Fruit fly (Drosophila melanogaster) whole organism, embryonic: ENCODE results near the gene CG7653.

Source experiments
- Atf-2 ChIP-seq: fragments of 200-800 bp; sonication (Bioruptor generic); optimal IDR thresholded peaks from 2 replicates; lab custom pipeline; 2016; ENCODE audit warnings: missing biosample characterization, missing genetic modification characterization
- Atf6 ChIP-seq: fragments of 200-800 bp; sonication (Bioruptor generic); IDR thresholded peaks from 2 replicates; pipeline ENCODE4 v1.3.6; 2022; ENCODE audit warnings: missing biosample characterization, missing genetic modification characterization
- CG10543 ChIP-seq: fragments of 200-800 bp; sonication (Bioruptor generic); optimal IDR thresholded peaks from 3 replicates; lab custom pipeline; 2017; ENCODE audit warnings: missing biosample characterization, mild to moderate bottlenecking, missing genetic modification characterization, moderate library complexity
- CG10654 ChIP-seq: fragments of 200-800 bp; sonication (Bioruptor generic); optimal IDR thresholded peaks from 2 replicates; lab custom pipeline; 2016; ENCODE audit warnings: missing biosample characterization, missing genetic modification characterization
- CG11247 ChIP-seq: fragments of 200-800 bp; sonication (Bioruptor generic); IDR thresholded peaks from 2 replicates; pipeline ENCODE4 v1.3.6; 2022; ENCODE audit warnings: missing biosample characterization, missing genetic modification characterization
- CG12071 ChIP-seq: fragments of 200-800 bp; sonication (Bioruptor generic); optimal IDR thresholded peaks from 3 replicates; lab custom pipeline; 2018; ENCODE audit warnings: missing biosample characterization, mild to moderate bottlenecking, missing genetic modification characterization
- CG12744 ChIP-seq: fragments of 200-800 bp; sonication (Bioruptor generic); optimal IDR thresholded peaks from 2 replicates; lab custom pipeline; 2016; ENCODE audit warnings: missing biosample characterization, missing genetic modification characterization
- CG13123 ChIP-seq: fragments of 200-800 bp; sonication (Bioruptor generic); optimal IDR thresholded peaks from 2 replicates; lab custom pipeline; 2016; ENCODE audit warnings: missing biosample characterization, missing genetic modification characterization
- CG14710 ChIP-seq: fragments of 200-800 bp; sonication (Bioruptor generic); optimal IDR thresholded peaks from 3 replicates; lab custom pipeline; 2019; ENCODE audit warnings: missing biosample characterization, mild to moderate bottlenecking, missing genetic modification characterization, moderate library complexity
- CG18262 ChIP-seq: fragments of 200-800 bp; optimal IDR thresholded peaks from 3 replicates; lab custom pipeline; 2019; ENCODE audit warnings: missing biosample characterization, mild to moderate bottlenecking, missing genetic modification characterization, moderate library complexity
- CG30020 ChIP-seq: fragments of 200-800 bp; optimal IDR thresholded peaks from 2 replicates; lab custom pipeline; 2019; ENCODE audit warnings: missing biosample characterization, mild to moderate bottlenecking, missing genetic modification characterization, moderate library complexity
- CG3281 ChIP-seq: fragments of 200-800 bp; sonication (Bioruptor generic); optimal IDR thresholded peaks from 3 replicates; lab custom pipeline; 2017; ENCODE audit warnings: missing biosample characterization, mild to moderate bottlenecking, missing genetic modification characterization
- CG3407 ChIP-seq: fragments of 200-800 bp; sonication (Bioruptor generic); optimal IDR thresholded peaks from 2 replicates; lab custom pipeline; 2018; ENCODE audit warnings: missing biosample characterization, mild to moderate bottlenecking, missing genetic modification characterization
- CG4360 ChIP-seq: fragments of 200-800 bp; sonication (Bioruptor generic); IDR thresholded peaks from 2 replicates; pipeline ENCODE4 v1.3.6; 2022; ENCODE audit warnings: missing biosample characterization, missing genetic modification characterization
- CG6813 ChIP-seq: fragments of 200-800 bp; sonication (Bioruptor generic); optimal IDR thresholded peaks from 2 replicates; lab custom pipeline; 2017; ENCODE audit warnings: missing biosample characterization, missing genetic modification characterization, mild to moderate bottlenecking, moderate library complexity, missing genetic modification reagents
- CG7928 ChIP-seq: fragments of 200-800 bp; sonication (Bioruptor generic); optimal IDR thresholded peaks from 2 replicates; lab custom pipeline; 2017; ENCODE audit warnings: missing biosample characterization, mild to moderate bottlenecking, missing genetic modification characterization
- CG7963 ChIP-seq: fragments of 200-800 bp; sonication (Bioruptor generic); IDR thresholded peaks from 3 replicates; pipeline ENCODE4 v1.3.6; 2022; ENCODE audit warnings: missing biosample characterization, missing genetic modification characterization; ENCODE audit not compliant: partially characterized antibody
- CG8089 ChIP-seq: fragments of 200-800 bp; sonication (Bioruptor generic); optimal IDR thresholded peaks from 3 replicates; lab custom pipeline; 2016; ENCODE audit warnings: missing biosample characterization, missing genetic modification characterization
- CG8388 ChIP-seq: fragments of 200-800 bp; sonication (Bioruptor generic); optimal IDR thresholded peaks from 2 replicates; lab custom pipeline; 2019; ENCODE audit warnings: missing biosample characterization, mild to moderate bottlenecking, missing genetic modification characterization, moderate library complexity
- CG8924 ChIP-seq: fragments of 200-800 bp; optimal IDR thresholded peaks from 3 replicates; lab custom pipeline; 2019; ENCODE audit warnings: missing biosample characterization, mild to moderate bottlenecking, missing genetic modification characterization, moderate library complexity
- CG9876 ChIP-seq: fragments of 200-800 bp; sonication (Bioruptor generic); optimal IDR thresholded peaks from 2 replicates; lab custom pipeline; 2016; ENCODE audit warnings: missing biosample characterization, missing genetic modification characterization
- Deaf1 ChIP-seq: fragments of 200-800 bp; optimal IDR thresholded peaks from 3 replicates; lab custom pipeline; 2019; ENCODE audit warnings: missing biosample characterization, mild to moderate bottlenecking, missing genetic modification characterization, moderate library complexity
- Gug ChIP-seq: fragments of 200-800 bp; sonication (Bioruptor generic); IDR thresholded peaks from 4 replicates; pipeline ENCODE4 v1.3.6; 2022; ENCODE audit warnings: missing biosample characterization, missing genetic modification characterization
- H15 ChIP-seq: fragments of 200-800 bp; sonication (Bioruptor generic); IDR thresholded peaks from 3 replicates; pipeline ENCODE4 v1.3.6; 2022; ENCODE audit warnings: missing biosample characterization, missing genetic modification characterization
- Meics ChIP-seq: fragments of 200-800 bp; sonication (Bioruptor generic); optimal IDR thresholded peaks from 2 replicates; lab custom pipeline; 2017; ENCODE audit warnings: missing biosample characterization, mild to moderate bottlenecking, missing genetic modification characterization
- NfI ChIP-seq: fragments of 200-800 bp; sonication (Bioruptor generic); optimal IDR thresholded peaks from 3 replicates; lab custom pipeline; 2018; ENCODE audit warnings: missing biosample characterization, mild to moderate bottlenecking, missing genetic modification characterization, moderate library complexity
- Rx ChIP-seq: fragments of 200-800 bp; sonication (Bioruptor generic); IDR thresholded peaks from 2 replicates; pipeline ENCODE4 v1.3.6; 2022; ENCODE audit warnings: missing biosample characterization, missing genetic modification characterization
- Sry-δ ChIP-seq: fragments of 200-800 bp; sonication (Bioruptor generic); optimal IDR thresholded peaks from 2 replicates; lab custom pipeline; 2016; ENCODE audit warnings: missing biosample characterization, missing genetic modification characterization
- YL-1 ChIP-seq: fragments of 200-800 bp; sonication (Bioruptor generic); optimal IDR thresholded peaks from 3 replicates; lab custom pipeline; 2017; ENCODE audit warnings: missing biosample characterization, mild to moderate bottlenecking, missing genetic modification characterization
- ab ChIP-seq: fragments of 200-800 bp; sonication (Bioruptor generic); optimal IDR thresholded peaks from 2 replicates; lab custom pipeline; 2016; ENCODE audit warnings: missing biosample characterization, missing genetic modification characterization
- al ChIP-seq: fragments of 200-800 bp; sonication (Bioruptor generic); IDR thresholded peaks from 2 replicates; pipeline ENCODE4 v1.3.6; 2022; ENCODE audit warnings: missing biosample characterization, missing genetic modification characterization
- bcd ChIP-seq: fragments of 200-800 bp; sonication (Bioruptor generic); optimal IDR thresholded peaks from 2 replicates; lab custom pipeline; 2017; ENCODE audit warnings: missing biosample characterization, mild to moderate bottlenecking, missing genetic modification characterization
- bowl ChIP-seq: fragments of 200-800 bp; sonication (Bioruptor generic); IDR thresholded peaks from 2 replicates; pipeline ENCODE4 v1.3.6; 2022; ENCODE audit warnings: missing biosample characterization, missing genetic modification characterization
- cas ChIP-seq: fragments of 200-800 bp; sonication (Bioruptor generic); IDR thresholded peaks from 2 replicates; pipeline ENCODE4 v1.3.6; 2022; ENCODE audit warnings: missing biosample characterization, missing genetic modification characterization
- chif ChIP-seq, 2 experiments: fragments of 200-800 bp; sonication (Bioruptor generic); optimal IDR thresholded peaks; 3 replicates each; lab custom pipeline; 2016; ENCODE audit warnings: missing biosample characterization in 2 of 2, missing genetic modification characterization in 2 of 2
- dan ChIP-seq: fragments of 200-800 bp; sonication (Bioruptor generic); IDR thresholded peaks from 2 replicates; pipeline ENCODE4 v1.3.6; 2022; ENCODE audit warnings: missing biosample characterization, missing genetic modification characterization
- dmrt11E ChIP-seq: fragments of 200-800 bp; sonication (Bioruptor generic); optimal IDR thresholded peaks from 3 replicates; lab custom pipeline; 2018; ENCODE audit warnings: missing biosample characterization, mild to moderate bottlenecking, missing genetic modification characterization, moderate library complexity
- dysf ChIP-seq: fragments of 200-800 bp; sonication (Bioruptor generic); IDR thresholded peaks from 3 replicates; pipeline ENCODE4 v1.3.6; 2022; ENCODE audit warnings: missing biosample characterization, missing genetic modification characterization
- gcm ChIP-seq: fragments of 200-800 bp; sonication (Bioruptor generic); optimal IDR thresholded peaks from 2 replicates; lab custom pipeline; 2019; ENCODE audit warnings: missing biosample characterization, mild to moderate bottlenecking, missing genetic modification characterization, moderate library complexity
- grau ChIP-seq: fragments of 200-800 bp; optimal IDR thresholded peaks from 3 replicates; lab custom pipeline; 2019; ENCODE audit warnings: missing biosample characterization, mild to moderate bottlenecking, missing genetic modification characterization, moderate library complexity
- h ChIP-seq: fragments of >200 bp; optimal IDR thresholded peaks from 2 replicates; lab custom pipeline; 2017
- hth ChIP-seq: fragments of >200 bp; optimal IDR thresholded peaks from 2 replicates; lab custom pipeline; 2017; ENCODE audit warnings: inconsistent platforms
- klu ChIP-seq: fragments of 200-800 bp; sonication (Bioruptor generic); IDR thresholded peaks from 2 replicates; pipeline ENCODE4 v1.3.6; 2022; ENCODE audit warnings: missing biosample characterization, missing genetic modification characterization
- lov ChIP-seq, 2 experiments: fragments of 200-800 bp in 1 of 2; fragments of >200 bp in 1 of 2; sonication (Bioruptor generic) in 1 of 2; IDR thresholded peaks in 1 of 2; optimal IDR thresholded peaks in 1 of 2; 2 replicates in 1 of 2; 3 replicates in 1 of 2; pipeline versions ENCODE4 v1.3.6 to Lab custom; 2017 to 2022; ENCODE audit warnings: missing biosample characterization in 1 of 2, missing genetic modification characterization in 1 of 2
- nom ChIP-seq: fragments of 200-800 bp; sonication (Bioruptor generic); optimal IDR thresholded peaks from 2 replicates; lab custom pipeline; 2017; ENCODE audit warnings: missing biosample characterization, missing genetic modification characterization, mild to moderate bottlenecking, moderate library complexity, missing genetic modification reagents
- org-1 ChIP-seq: fragments of 200-800 bp; sonication (Bioruptor generic); optimal IDR thresholded peaks from 2 replicates; lab custom pipeline; 2017; ENCODE audit warnings: missing biosample characterization, missing genetic modification characterization
- pho ChIP-seq: fragments of 200-800 bp; sonication (Bioruptor generic); optimal IDR thresholded peaks from 2 replicates; lab custom pipeline; 2016; ENCODE audit warnings: missing biosample characterization, missing genetic modification characterization
- pnt ChIP-seq: fragments of 200-800 bp; sonication (Bioruptor generic); optimal IDR thresholded peaks from 3 replicates; lab custom pipeline; 2016; ENCODE audit warnings: missing biosample characterization, missing genetic modification characterization
- sim ChIP-seq: fragments of 200-800 bp; sonication (Bioruptor generic); IDR thresholded peaks from 2 replicates; pipeline ENCODE4 v1.3.6; 2022; ENCODE audit warnings: missing biosample characterization, missing genetic modification characterization
- wdn ChIP-seq: fragments of 200-800 bp; sonication (Bioruptor generic); IDR thresholded peaks from 2 replicates; pipeline ENCODE4 v1.3.6; 2022; ENCODE audit warnings: missing biosample characterization, missing genetic modification characterization

Gene CG7653

dm6 chr2L:15910937-15911590 lies 31.1 kb upstream of the CG7653 start (continued):
- peak; percentile 93 for TF ChIP-seq pnt (GFP tag; lab: Kevin White, UChicago)
- TF ChIP-seq h (lab: Kevin White, UChicago): no peak
- TF ChIP-seq pho (GFP tag; lab: Kevin White, UChicago): peak; percentile 94
- peak; percentile 73 for TF ChIP-seq Deaf1 (tag; lab: Kevin White, UChicago)
- peak; percentile 83 for TF ChIP-seq ab (GFP tag; lab: Kevin White, UChicago)
- peak; percentile 95 for TF ChIP-seq gcm (GFP tag; lab: Kevin White, UChicago)
- TF ChIP-seq lov (optimal IDR thresholded peaks at IDR 0.05; lab: Kevin White, UChicago): no peak
- TF ChIP-seq lov (GFP tag; IDR thresholded peaks at IDR 0.05; lab: Robert Waterston, UW): peak; percentile 87; the same call in 2 of the 3 replicates
- no peak for TF ChIP-seq hth (lab: Kevin White, UChicago)
- TF ChIP-seq org-1 (GFP tag; lab: Kevin White, UChicago): peak; percentile 94
- TF ChIP-seq Atf-2 (GFP tag; lab: Kevin White, UChicago): peak; percentile 92
- peak; percentile 89 for TF ChIP-seq Rx (GFP tag; lab: Robert Waterston, UW)
- TF ChIP-seq Gug (GFP tag; lab: Robert Waterston, UW): peak; percentile 89
- TF ChIP-seq cas: peak; percentile 80
- peak; percentile 94 for TF ChIP-seq CG13123
- peak; percentile 39 for TF ChIP-seq CG7928 (GFP tag; lab: Kevin White, UChicago)
- TF ChIP-seq NfI (GFP tag; lab: Kevin White, UChicago): peak; percentile 94
- peak; percentile 95 for TF ChIP-seq CG8089 (GFP tag; lab: Kevin White, UChicago)
- TF ChIP-seq Meics (GFP tag; lab: Kevin White, UChicago): peak; percentile 95
- TF ChIP-seq bowl (GFP tag; lab: Robert Waterston, UW): peak; percentile 82; the same call in 1 of the 2 replicates
- peak; percentile 96 for TF ChIP-seq grau
- peak; percentile 94 for TF ChIP-seq CG3407
- peak; percentile 97 for TF ChIP-seq CG18262 (tag; lab: Kevin White, UChicago)
- peak; percentile 94 for TF ChIP-seq CG12071 (GFP tag; lab: Kevin White, UChicago)
- peak; percentile 91 for TF ChIP-seq sim (GFP tag; lab: Robert Waterston, UW)
- peak; percentile 96 for TF ChIP-seq CG8924 (tag; lab: Kevin White, UChicago)
- TF ChIP-seq CG10543: no peak
- peak; percentile 61 for TF ChIP-seq Sry-δ
- peak; percentile 98 for TF ChIP-seq CG8388
- peak; percentile 95 to 97 for TF ChIP-seq chif (GFP tag; optimal IDR thresholded peaks at IDR 0.05; lab: Kevin White, UChicago)
- TF ChIP-seq CG12744: peak; percentile 95
- TF ChIP-seq CG3281 (GFP tag; lab: Kevin White, UChicago): peak; percentile 92
- TF ChIP-seq nom: peak; percentile 78
- TF ChIP-seq CG4360 (GFP tag; lab: Robert Waterston, UW): peak; percentile 44
- peak; percentile 93 for TF ChIP-seq al (GFP tag; lab: Robert Waterston, UW)
- peak; percentile 98 for TF ChIP-seq dysf
- TF ChIP-seq Atf6 (GFP tag; lab: Robert Waterston, UW): peak; percentile 96
- peak; percentile 95 for TF ChIP-seq H15 (GFP tag; lab: Robert Waterston, UW)
- TF ChIP-seq CG9876 (GFP tag; lab: Kevin White, UChicago): peak; percentile 85
- peak; percentile 92 for TF ChIP-seq wdn (GFP tag; lab: Robert Waterston, UW)
- no peak for TF ChIP-seq CG7963 (GFP tag; lab: Robert Waterston, UW)
- TF ChIP-seq CG14710 (tag; lab: Kevin White, UChicago): peak; percentile 91
- TF ChIP-seq dmrt11E (tag; lab: Kevin White, UChicago): peak; percentile 96
- TF ChIP-seq CG11247 (GFP tag; lab: Robert Waterston, UW): peak; percentile 84
- peak; percentile 92 for TF ChIP-seq CG10654 (GFP tag; lab: Kevin White, UChicago)
- peak; percentile 90 for TF ChIP-seq klu (GFP tag; lab: Robert Waterston, UW)
- peak; percentile 62; the same call in 1 of the 2 replicates for TF ChIP-seq dan (GFP tag; lab: Robert Waterston, UW)
- TF ChIP-seq YL-1: peak; percentile 81
- peak; percentile 94 for TF ChIP-seq bcd (GFP tag; lab: Kevin White, UChicago)
- peak; percentile 87 for TF ChIP-seq CG6813 (GFP tag; lab: Kevin White, UChicago)
- TF ChIP-seq CG30020 (tag; lab: Kevin White, UChicago): peak; percentile 76
